Worm (Caenorhabditis elegans) whole organism, L1 larva: Measurements from ENCODE around the gene R02D5.24.
A peak's percentile ranks its signal among the peaks of the same experiment; 100 is the strongest.

Source experiments
- alr-1 ChIP-seq: fragments of 200-800 bp; sonication (Bioruptor generic); optimal IDR thresholded peaks from 2 replicates; lab custom pipeline; 2018; ENCODE audit warnings: borderline replicate concordance, mild to moderate bottlenecking, missing genetic modification characterization, missing compliant biosample characterization
- ama-1 ChIP-seq: fragments of 150-350 bp; optimal IDR thresholded peaks from 2 replicates; lab custom pipeline; 2014
- lin-15B ChIP-seq: fragments of 150-350 bp; sonication (generic microtip); optimal IDR thresholded peaks from 3 replicates; lab custom pipeline; 2014; ENCODE audit warnings: missing biosample characterization, missing genetic modification characterization
- lsy-2 ChIP-seq, 2 experiments: fragments of 150-350 bp; optimal IDR thresholded peaks; 2 replicates each; lab custom pipeline; 2014; ENCODE audit warnings: missing biosample characterization in 2 of 2, missing genetic modification characterization in 2 of 2
- mep-1 ChIP-seq: fragments of 150-350 bp; optimal IDR thresholded peaks from 2 replicates; lab custom pipeline; 2014; ENCODE audit warnings: missing biosample characterization, missing genetic modification characterization
- nhr-11 ChIP-seq: fragments of 150-350 bp; optimal IDR thresholded peaks from 2 replicates; lab custom pipeline; 2014; ENCODE audit warnings: missing biosample characterization, missing genetic modification characterization
- nhr-20 ChIP-seq: sonication (generic microtip); optimal IDR thresholded peaks from 2 replicates; lab custom pipeline; 2016; ENCODE audit warnings: mild to moderate bottlenecking, missing genetic modification characterization, missing compliant biosample characterization
- nhr-237 ChIP-seq: fragments of 150-350 bp; optimal IDR thresholded peaks from 2 replicates; lab custom pipeline; 2014; ENCODE audit warnings: missing biosample characterization, missing genetic modification characterization
- nhr-71 ChIP-seq: sonication (generic microtip); optimal IDR thresholded peaks from 2 replicates; lab custom pipeline; 2016; ENCODE audit warnings: mild to moderate bottlenecking, missing genetic modification characterization, moderate library complexity, missing compliant biosample characterization
- sptf-1 ChIP-seq: fragments of 150-350 bp; optimal IDR thresholded peaks from 2 replicates; lab custom pipeline; 2014; ENCODE audit warnings: missing biosample characterization, missing genetic modification characterization
- tbx-2 ChIP-seq: sonication (generic microtip); optimal IDR thresholded peaks from 2 replicates; lab custom pipeline; 2016; ENCODE audit warnings: missing genetic modification characterization, missing compliant biosample characterization
- tlp-1 ChIP-seq: fragments of 150-350 bp; optimal IDR thresholded peaks from 2 replicates; lab custom pipeline; 2014; ENCODE audit warnings: missing biosample characterization, missing genetic modification characterization
- unc-62 ChIP-seq: fragments of 150-350 bp; optimal IDR thresholded peaks from 2 replicates; lab custom pipeline; 2014; ENCODE audit warnings: missing biosample characterization, missing genetic modification reagents, missing genetic modification characterization
- vab-15 ChIP-seq: sonication (generic microtip); optimal IDR thresholded peaks from 2 replicates; lab custom pipeline; 2017; ENCODE audit warnings: missing genotype, mild to moderate bottlenecking, missing genetic modification characterization, missing compliant biosample characterization

- no peak for TF ChIP-seq vab-15 (tag; lab: Kevin White, UChicago)
- TF ChIP-seq nhr-11: no peak
- no peak for TF ChIP-seq lin-15B (tag; lab: Kevin White, UChicago)
- TF ChIP-seq unc-62: no peak
- TF ChIP-seq sptf-1 (tag; lab: Kevin White, UChicago): no peak
- TF ChIP-seq ama-1 (lab: Kevin White, UChicago): no peak
- TF ChIP-seq lsy-2 (tag; optimal IDR thresholded peaks at IDR 0.05; lab: Kevin White, UChicago): peak; percentile 27 to 58
- peak; percentile 25 for TF ChIP-seq nhr-20 (tag; lab: Kevin White, UChicago)
- TF ChIP-seq tbx-2: peak; percentile 5
- TF ChIP-seq alr-1 (tag; lab: Kevin White, UChicago): no peak
- no peak for TF ChIP-seq tlp-1 (tag; lab: Kevin White, UChicago)
- no peak for TF ChIP-seq nhr-237 (tag; lab: Kevin White, UChicago)
- TF ChIP-seq mep-1 (tag; lab: Kevin White, UChicago): no peak
- TF ChIP-seq nhr-71: peak; percentile 55
These were observed 22.8 kb downstream of the R02D5.24 start, which contains the start of gene ril-1 for ce11 chrV:14523788-14524582.
